Worm (Caenorhabditis elegans) whole organism, late embryonic: ENCODE data around the gene ncl-1.

Experiments
- gmeb-2 ChIP-seq: sonication (generic microtip); optimal IDR thresholded peaks from 2 replicates; lab custom pipeline; 2016; ENCODE audit warnings: missing genetic modification characterization, inconsistent platforms, missing compliant biosample characterization
- sox-4 ChIP-seq: sonication (generic microtip); optimal IDR thresholded peaks from 2 replicates; lab custom pipeline; 2017; ENCODE audit warnings: mild to moderate bottlenecking, missing genetic modification characterization, inconsistent platforms, missing compliant biosample characterization
- unc-86 ChIP-seq: sonication (generic microtip); optimal IDR thresholded peaks from 2 replicates; lab custom pipeline; 2016; ENCODE audit warnings: missing genetic modification characterization, missing compliant biosample characterization

DNA sequence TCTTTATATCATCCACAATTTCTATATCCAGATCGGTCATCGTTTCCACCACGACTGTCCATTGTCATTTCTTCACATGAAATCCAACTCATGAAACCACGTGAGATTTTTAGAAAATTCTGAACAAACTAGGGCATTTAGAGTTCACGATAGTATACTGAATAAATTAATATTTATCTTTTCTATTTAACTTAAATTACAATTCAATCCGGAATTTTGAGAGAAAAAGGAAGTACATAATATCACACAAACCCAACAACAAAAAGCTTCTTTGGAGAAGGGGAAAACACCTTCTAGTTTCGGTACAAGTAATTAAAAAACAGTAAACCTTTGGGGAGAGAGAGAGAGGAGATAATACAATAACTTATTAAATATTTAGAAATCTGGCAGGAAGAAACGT, 47.9 kb downstream of the ncl-1 start, which contains the start of gene ZK686.5:
- no peak for TF ChIP-seq gmeb-2 (tag; lab: Kevin White, UChicago)
- TF ChIP-seq sox-4 (tag; lab: Kevin White, UChicago) = no peak
- TF ChIP-seq unc-86 (tag; lab: Kevin White, UChicago) = no peak
